Worm (Caenorhabditis elegans) whole organism, young adult: ENCODE data around the gene flp-23.

Source experiments
- B0336.3 ChIP-seq: fragments of 200-800 bp; sonication (Bioruptor generic); IDR thresholded peaks from 2 replicates; pipeline ENCODE4 v1.3.6; 2022; ENCODE audit warnings: missing genetic modification characterization, missing compliant biosample characterization
- F52B5.7 ChIP-seq: sonication (generic microtip); optimal IDR thresholded peaks from 2 replicates; lab custom pipeline; 2016; ENCODE audit warnings: mild to moderate bottlenecking, missing genetic modification characterization, missing compliant biosample characterization
- K12H6.12 ChIP-seq: fragments of 200-800 bp; sonication (Bioruptor generic); optimal IDR thresholded peaks from 2 replicates; lab custom pipeline; 2018; ENCODE audit warnings: mild to moderate bottlenecking, missing genetic modification characterization, missing compliant biosample characterization
- ZK185.1 ChIP-seq: sonication (generic microtip); optimal IDR thresholded peaks from 2 replicates; lab custom pipeline; 2016; ENCODE audit warnings: mild to moderate bottlenecking, missing genetic modification characterization, missing compliant biosample characterization; ENCODE audit not compliant: poor library complexity, severe bottlenecking
- attf-6 ChIP-seq: fragments of 200-800 bp; sonication (Bioruptor generic); IDR thresholded peaks from 2 replicates; pipeline ENCODE4 v1.3.6; 2022; ENCODE audit warnings: missing genetic modification reagents, missing genetic modification characterization, missing compliant biosample characterization
- ceh-27 ChIP-seq: fragments of 200-800 bp; sonication (Bioruptor generic); optimal IDR thresholded peaks from 2 replicates; lab custom pipeline; 2018; ENCODE audit warnings: mild to moderate bottlenecking, missing genetic modification characterization, moderate library complexity, missing compliant biosample characterization
- dpl-1 ChIP-seq: fragments of 150-350 bp; optimal IDR thresholded peaks from 2 replicates; lab custom pipeline; 2014; ENCODE audit warnings: missing biosample characterization, missing genetic modification reagents, missing genetic modification characterization
- efl-1 ChIP-seq: fragments of 150-350 bp; optimal IDR thresholded peaks from 2 replicates; lab custom pipeline; 2014; ENCODE audit warnings: missing biosample characterization, missing genetic modification reagents, missing genetic modification characterization
- ekl-4 ChIP-seq: fragments of 200-800 bp; sonication (Bioruptor generic); IDR thresholded peaks from 2 replicates; pipeline ENCODE4 v1.3.6; 2022; ENCODE audit warnings: missing genetic modification reagents, missing genetic modification characterization, missing compliant biosample characterization
- him-1 ChIP-seq: sonication (generic microtip); optimal IDR thresholded peaks from 2 replicates; lab custom pipeline; 2016; ENCODE audit warnings: missing genotype, missing genetic modification reagents, missing genetic modification characterization, missing compliant biosample characterization
- hrde-1 ChIP-seq: sonication (generic microtip); optimal IDR thresholded peaks from 2 replicates; lab custom pipeline; 2016; ENCODE audit warnings: missing genetic modification characterization, mild to moderate bottlenecking, missing compliant biosample characterization, moderate library complexity, missing genotype, missing genetic modification reagents, borderline replicate concordance
- lin-26 ChIP-seq: fragments of 200-800 bp; sonication (Bioruptor generic); IDR thresholded peaks from 2 replicates; pipeline ENCODE4 v1.3.6; 2022; ENCODE audit warnings: missing genetic modification reagents, missing genetic modification characterization, missing compliant biosample characterization
- lin-54 ChIP-seq: fragments of 200-800 bp; sonication (Bioruptor generic); optimal IDR thresholded peaks from 2 replicates; lab custom pipeline; 2018; ENCODE audit warnings: mild to moderate bottlenecking, missing genetic modification characterization, missing compliant biosample characterization
- madf-10 ChIP-seq: sonication (generic microtip); optimal IDR thresholded peaks from 2 replicates; lab custom pipeline; 2016; ENCODE audit warnings: mild to moderate bottlenecking, missing genetic modification characterization, missing compliant biosample characterization
- madf-6 ChIP-seq: fragments of 200-800 bp; sonication (Bioruptor generic); IDR thresholded peaks from 2 replicates; pipeline ENCODE4 v1.3.6; 2022; ENCODE audit warnings: missing genetic modification reagents, missing genetic modification characterization, missing compliant biosample characterization
- mcd-1 ChIP-seq: fragments of 200-800 bp; sonication (Bioruptor generic); IDR thresholded peaks from 2 replicates; pipeline ENCODE4 v1.3.6; 2022; ENCODE audit warnings: missing genetic modification reagents, missing genetic modification characterization, missing compliant biosample characterization
- nfya-1 ChIP-seq: sonication (generic microtip); optimal IDR thresholded peaks from 2 replicates; lab custom pipeline; 2017; ENCODE audit warnings: antibody characterized with exemption, missing compliant biosample characterization, missing genetic modification characterization, borderline replicate concordance; ENCODE audit not compliant: insufficient read depth
- nhr-120 ChIP-seq: fragments of 200-800 bp; sonication (Bioruptor generic); IDR thresholded peaks from 2 replicates; pipeline ENCODE4 v1.3.6; 2022; ENCODE audit warnings: missing genetic modification characterization, missing compliant biosample characterization
- nhr-27 ChIP-seq: fragments of 200-800 bp; sonication (Bioruptor generic); optimal IDR thresholded peaks from 2 replicates; lab custom pipeline; 2018; ENCODE audit warnings: mild to moderate bottlenecking, missing genetic modification characterization, moderate library complexity, missing compliant biosample characterization
- pbrm-1 ChIP-seq: fragments of 200-800 bp; sonication (Bioruptor generic); IDR thresholded peaks from 2 replicates; pipeline ENCODE4 v1.3.6; 2022; ENCODE audit warnings: missing genetic modification reagents, missing genetic modification characterization, missing compliant biosample characterization
- rcor-1 ChIP-seq: fragments of 200-800 bp; sonication (Bioruptor generic); IDR thresholded peaks from 2 replicates; pipeline ENCODE4 v1.3.6; 2022; ENCODE audit warnings: missing genetic modification reagents, missing genetic modification characterization, missing compliant biosample characterization
- sdz-38 ChIP-seq: sonication (generic microtip); optimal IDR thresholded peaks from 2 replicates; lab custom pipeline; 2016; ENCODE audit warnings: missing genotype, missing genetic modification characterization, missing compliant biosample characterization
- sea-2 ChIP-seq: fragments of 200-800 bp; sonication (Bioruptor generic); IDR thresholded peaks from 2 replicates; pipeline ENCODE4 v1.3.6; 2022; ENCODE audit warnings: missing genetic modification characterization, missing compliant biosample characterization
- snpc-1.3 ChIP-seq: sonication (generic microtip); optimal IDR thresholded peaks from 2 replicates; lab custom pipeline; 2017; ENCODE audit warnings: missing genetic modification characterization, mild to moderate bottlenecking, missing compliant biosample characterization, antibody characterized with exemption, moderate library complexity, missing genotype, missing genetic modification reagents; ENCODE audit not compliant: insufficient read depth
- tbx-9 ChIP-seq: sonication (generic microtip); optimal IDR thresholded peaks from 2 replicates; lab custom pipeline; 2016; ENCODE audit warnings: borderline replicate concordance, missing genetic modification characterization, inconsistent platforms, missing compliant biosample characterization
- ztf-26 ChIP-seq: sonication (generic microtip); optimal IDR thresholded peaks from 2 replicates; lab custom pipeline; 2017; ENCODE audit warnings: missing genetic modification characterization, missing compliant biosample characterization

Gene flp-23

DNA sequence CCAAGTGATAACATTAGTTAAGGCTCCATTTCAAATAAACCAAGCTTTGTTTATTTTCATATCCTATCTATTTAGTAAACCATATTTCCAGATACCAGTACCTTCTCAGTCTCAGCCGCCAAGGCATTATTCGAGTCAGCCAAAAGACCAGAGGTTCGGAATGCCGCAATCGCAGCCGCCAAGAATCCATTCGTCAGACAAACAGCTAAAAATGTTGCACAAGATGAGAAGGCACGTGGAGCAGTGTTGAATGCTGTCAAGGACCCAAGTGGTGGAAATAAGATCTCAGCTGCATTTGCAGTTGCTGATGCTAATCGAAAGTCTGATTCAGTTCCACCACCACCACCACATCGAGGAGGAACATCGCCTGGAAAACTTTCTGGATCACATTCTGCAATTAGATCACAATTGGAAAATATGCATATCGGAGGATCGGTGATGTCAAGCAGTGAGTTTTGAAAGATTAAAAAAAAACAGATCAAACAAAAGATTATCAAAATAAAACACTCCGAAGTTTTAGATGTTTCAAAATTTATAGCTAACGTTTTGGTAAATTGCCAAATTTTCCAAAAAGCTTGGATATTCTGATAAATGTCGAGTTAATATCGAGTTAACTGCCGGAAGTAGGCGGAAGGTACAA, 46.8 kb downstream of the flp-23 start:
- TF ChIP-seq hrde-1: no peak
- TF ChIP-seq lin-54 (GFP tag; lab: Kevin White, UChicago): no peak
- TF ChIP-seq him-1 (tag; lab: Kevin White, UChicago): no peak
- no peak for TF ChIP-seq K12H6.12 (tag; lab: Kevin White, UChicago)
- TF ChIP-seq rcor-1 (GFP tag; lab: Robert Waterston, UW): no peak
- no peak for TF ChIP-seq lin-26 (GFP tag; lab: Robert Waterston, UW)
- TF ChIP-seq nhr-120 (GFP tag; lab: Robert Waterston, UW): no peak
- TF ChIP-seq B0336.3 (GFP tag; lab: Robert Waterston, UW): no peak
- TF ChIP-seq tbx-9 (tag; lab: Kevin White, UChicago): no peak

DNA sequence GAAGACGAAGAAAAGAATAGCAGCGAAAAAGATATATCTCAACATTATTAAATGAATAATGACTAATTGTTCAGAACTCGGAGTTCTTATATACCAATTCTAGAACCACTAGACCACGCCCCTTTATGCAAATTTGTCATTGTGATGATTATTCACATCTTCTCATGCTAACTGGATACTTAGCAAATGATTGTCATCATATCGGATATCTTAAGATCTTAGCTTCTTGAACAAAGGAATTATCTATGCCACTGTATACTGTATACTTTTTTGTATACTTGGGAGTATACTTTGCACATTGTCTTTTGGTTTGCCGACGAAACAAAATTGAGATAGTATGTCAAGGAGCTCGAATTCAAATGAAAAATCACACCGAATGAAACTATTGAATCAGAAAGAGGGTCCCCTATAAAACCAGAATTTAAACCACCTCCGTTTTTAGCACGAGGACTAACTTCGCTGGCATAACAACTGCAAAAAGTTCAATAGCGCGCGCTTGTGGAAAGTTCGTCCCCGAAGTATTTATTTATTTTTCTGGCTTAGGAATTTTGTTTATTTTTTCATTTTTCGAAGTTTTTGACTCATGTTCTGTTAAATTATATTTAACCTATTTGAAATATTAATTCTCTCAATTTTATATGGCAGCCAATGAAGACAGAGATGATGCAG, 49.9 kb downstream of the flp-23 start, which contains the start of the genes sdz-1 and vps-33.1:
TSS of gene sdz-1 (minus strand) at position 51 of the 669 bp plus-strand sequence.
TSS of gene vps-33.1 (plus strand) at position 639 of the 669 bp plus-strand sequence.
- no peak for TF ChIP-seq F52B5.7 (tag; lab: Kevin White, UChicago)
- 0 out of 2 replicates have a peak, but pooled peaks have one; percentile 9 for TF ChIP-seq madf-6 (GFP tag; lab: Robert Waterston, UW)
- TF ChIP-seq sdz-38: no peak
- TF ChIP-seq dpl-1 (GFP tag; lab: Kevin White, UChicago): peak; percentile 36
- peak; percentile 41 for TF ChIP-seq efl-1 (GFP tag; lab: Kevin White, UChicago)
- no peak for TF ChIP-seq sea-2
- TF ChIP-seq pbrm-1: no peak
- TF ChIP-seq nhr-27: no peak
- TF ChIP-seq mcd-1: peak; percentile 60
- TF ChIP-seq ceh-27: peak; percentile 57
- peak; percentile 35 for TF ChIP-seq lin-54 (GFP tag; lab: Kevin White, UChicago)
- no peak for TF ChIP-seq snpc-1.3 (tag; lab: Kevin White, UChicago)
- TF ChIP-seq attf-6 (GFP tag; lab: Robert Waterston, UW): no peak
- TF ChIP-seq madf-10 (tag; lab: Kevin White, UChicago): no peak
- no peak for TF ChIP-seq ekl-4
- TF ChIP-seq ZK185.1 (tag; lab: Kevin White, UChicago): peak; percentile 31
- no peak for TF ChIP-seq ztf-26
- no peak for TF ChIP-seq nfya-1 (tag; lab: Kevin White, UChicago)
